Worm (Caenorhabditis elegans): ENCODE measurements around the gene C24A3.9.

C24A3.9 gene

ce11 chrX:9010418-9010817 is at the start of gene C24A3.9:
C24A3.9 (minus strand) TSS chrX:9010518.
- TF ChIP-seq hmg-4 (GFP tag; optimal IDR thresholded peaks at IDR 0.05): no peak
- TF ChIP-seq ets-7 (tag; optimal IDR thresholded peaks at IDR 0.05): no peak
- no peak for TF ChIP-seq aly-1 (tag; optimal IDR thresholded peaks at IDR 0.05)
- TF ChIP-seq hnd-1 (tag; optimal IDR thresholded peaks at IDR 0.05): no peak
- TF ChIP-seq tbx-37 (GFP tag; conservative IDR thresholded peaks at IDR 0.05): no peak
- no peak for TF ChIP-seq hmbx-1 (tag; optimal IDR thresholded peaks at IDR 0.05)
- TF ChIP-seq ceh-36 (tag; optimal IDR thresholded peaks at IDR 0.05): no peak
- TF ChIP-seq tbx-11 (GFP tag; IDR thresholded peaks at IDR 0.05): no peak
- TF ChIP-seq sea-1 (GFP tag; conservative IDR thresholded peaks at IDR 0.05): no peak
- no peak for TF ChIP-seq B0310.2 (tag; optimal IDR thresholded peaks at IDR 0.05)
- no peak for TF ChIP-seq F13C5.2 (tag; optimal IDR thresholded peaks at IDR 0.05)

- TF ChIP-seq scrt-1 (GFP tag; IDR thresholded peaks at IDR 0.05) (no peak), hmg-4 (GFP tag; optimal IDR thresholded peaks at IDR 0.05) (no peak), tra-4 (tag; optimal IDR thresholded peaks at IDR 0.05) (no peak), tbx-37 (GFP tag; conservative IDR thresholded peaks at IDR 0.05) (no peak), ama-1 (optimal IDR thresholded peaks at IDR 0.05) (no peak), hnd-1 (tag; optimal IDR thresholded peaks at IDR 0.05) (no peak), ceh-13 (GFP tag; optimal IDR thresholded peaks at IDR 0.05) (no peak), sea-1 (GFP tag; conservative IDR thresholded peaks at IDR 0.05) (no peak), tbx-11 (GFP tag; IDR thresholded peaks at IDR 0.05) (no peak), ceh-36 (tag; optimal IDR thresholded peaks at IDR 0.05) (no peak), hmbx-1 (tag; optimal IDR thresholded peaks at IDR 0.05) (no peak), ets-7 (tag; optimal IDR thresholded peaks at IDR 0.05) (no peak), pes-1 (GFP tag; IDR thresholded peaks at IDR 0.05) (no peak), flt-1 (GFP tag; IDR thresholded peaks at IDR 0.05) (no peak), B0310.2 (tag; optimal IDR thresholded peaks at IDR 0.05) (no peak), aly-1 (tag; optimal IDR thresholded peaks at IDR 0.05) (no peak), F13C5.2 (tag; optimal IDR thresholded peaks at IDR 0.05) (no peak)
Observed at ce11 chrX:9057352-9057751, 47.0 kb upstream of the C24A3.9 start, which contains the start of gene F47E1.2. F47E1.2 (plus strand) TSS chrX:9057652.

ce11 chrX:9053426-9053825 is 43.1 kb upstream of the C24A3.9 start:
- TF ChIP-seq sea-1 (GFP tag; conservative IDR thresholded peaks at IDR 0.05) (no peak), hnd-1 (tag; optimal IDR thresholded peaks at IDR 0.05) (no peak), flt-1 (GFP tag; IDR thresholded peaks at IDR 0.05) (no peak)

ce11 chrX:9048657-9049056 is 38.3 kb upstream of the C24A3.9 start, which contains the start of gene F47E1.20:
F47E1.20 (plus strand) TSS chrX:9048957.
- TF ChIP-seq ceh-13 (GFP tag; optimal IDR thresholded peaks at IDR 0.05) (no peak), F13C5.2 (tag; optimal IDR thresholded peaks at IDR 0.05) (no peak), ceh-36 (tag; optimal IDR thresholded peaks at IDR 0.05) (no peak), ama-1 (optimal IDR thresholded peaks at IDR 0.05) (no peak), tra-4 (tag; optimal IDR thresholded peaks at IDR 0.05) (no peak), hmg-4 (GFP tag; optimal IDR thresholded peaks at IDR 0.05) (no peak), hnd-1 (tag; optimal IDR thresholded peaks at IDR 0.05) (no peak), flt-1 (GFP tag; IDR thresholded peaks at IDR 0.05) (no peak), hmbx-1 (tag; optimal IDR thresholded peaks at IDR 0.05) (no peak), tbx-11 (GFP tag; IDR thresholded peaks at IDR 0.05) (no peak), B0310.2 (tag; optimal IDR thresholded peaks at IDR 0.05) (no peak), aly-1 (tag; optimal IDR thresholded peaks at IDR 0.05) (no peak)

ce11 chrX:9045913-9046312 is 35.6 kb upstream of the C24A3.9 start, which contains the start of gene prdm-14:
prdm-14 (plus strand) TSS chrX:9046213.
- no peak for TF ChIP-seq scrt-1 (GFP tag; IDR thresholded peaks at IDR 0.05)
- no peak for TF ChIP-seq hnd-1 (tag; optimal IDR thresholded peaks at IDR 0.05)
- no peak for TF ChIP-seq ceh-36 (tag; optimal IDR thresholded peaks at IDR 0.05)
- no peak for TF ChIP-seq sea-1 (GFP tag; conservative IDR thresholded peaks at IDR 0.05)
- no peak for TF ChIP-seq ceh-13 (GFP tag; optimal IDR thresholded peaks at IDR 0.05)
- TF ChIP-seq hmg-4 (GFP tag; optimal IDR thresholded peaks at IDR 0.05): no peak
- TF ChIP-seq F13C5.2 (tag; optimal IDR thresholded peaks at IDR 0.05): no peak
- no peak for TF ChIP-seq hmbx-1 (tag; optimal IDR thresholded peaks at IDR 0.05)
- TF ChIP-seq ama-1 (optimal IDR thresholded peaks at IDR 0.05): no peak
- TF ChIP-seq tra-4 (tag; optimal IDR thresholded peaks at IDR 0.05): no peak
- TF ChIP-seq aly-1 (tag; optimal IDR thresholded peaks at IDR 0.05): no peak
- TF ChIP-seq pes-1 (GFP tag; IDR thresholded peaks at IDR 0.05): no peak
- TF ChIP-seq tbx-37 (GFP tag; conservative IDR thresholded peaks at IDR 0.05): no peak
- TF ChIP-seq ets-7 (tag; optimal IDR thresholded peaks at IDR 0.05): no peak
- no peak for TF ChIP-seq B0310.2 (tag; optimal IDR thresholded peaks at IDR 0.05)
- no peak for TF ChIP-seq flt-1 (GFP tag; IDR thresholded peaks at IDR 0.05)
- no peak for TF ChIP-seq tbx-11 (GFP tag; IDR thresholded peaks at IDR 0.05)

- TF ChIP-seq F13C5.2 (tag; optimal IDR thresholded peaks at IDR 0.05) (no peak), hmg-4 (GFP tag; optimal IDR thresholded peaks at IDR 0.05) (no peak), aly-1 (tag; optimal IDR thresholded peaks at IDR 0.05) (no peak), hmbx-1 (tag; optimal IDR thresholded peaks at IDR 0.05) (no peak), tbx-37 (GFP tag; conservative IDR thresholded peaks at IDR 0.05) (no peak), tbx-11 (GFP tag; IDR thresholded peaks at IDR 0.05) (no peak), hnd-1 (tag; optimal IDR thresholded peaks at IDR 0.05) (no peak), ceh-13 (GFP tag; optimal IDR thresholded peaks at IDR 0.05) (no peak), tra-4 (tag; optimal IDR thresholded peaks at IDR 0.05) (no peak), sea-1 (GFP tag; conservative IDR thresholded peaks at IDR 0.05) (no peak), ceh-36 (tag; optimal IDR thresholded peaks at IDR 0.05) (no peak), B0310.2 (tag; optimal IDR thresholded peaks at IDR 0.05) (no peak), ets-7 (tag; optimal IDR thresholded peaks at IDR 0.05) (no peak), pes-1 (GFP tag; IDR thresholded peaks at IDR 0.05) (no peak), scrt-1 (GFP tag; IDR thresholded peaks at IDR 0.05) (no peak), flt-1 (GFP tag; IDR thresholded peaks at IDR 0.05) (no peak), ama-1 (optimal IDR thresholded peaks at IDR 0.05) (no peak)
Observed at ce11 chrX:9036237-9036636, 25.9 kb upstream of the C24A3.9 start.

ce11 chrX:9035142-9035541 is 24.8 kb upstream of the C24A3.9 start:
- TF ChIP-seq hnd-1 (tag; optimal IDR thresholded peaks at IDR 0.05) (no peak), ama-1 (optimal IDR thresholded peaks at IDR 0.05) (no peak), tra-4 (tag; optimal IDR thresholded peaks at IDR 0.05) (no peak), aly-1 (tag; optimal IDR thresholded peaks at IDR 0.05) (no peak), B0310.2 (tag; optimal IDR thresholded peaks at IDR 0.05) (no peak), ceh-36 (tag; optimal IDR thresholded peaks at IDR 0.05) (no peak), F13C5.2 (tag; optimal IDR thresholded peaks at IDR 0.05) (no peak), hmg-4 (GFP tag; optimal IDR thresholded peaks at IDR 0.05) (no peak), scrt-1 (GFP tag; IDR thresholded peaks at IDR 0.05) (no peak), pes-1 (GFP tag; IDR thresholded peaks at IDR 0.05) (no peak), ets-7 (tag; optimal IDR thresholded peaks at IDR 0.05) (no peak)

All from whole organism, early embryonic.